Worm (Caenorhabditis elegans) whole organism, young adult: Measurements from ENCODE around the gene F15H10.10.

ENCODE experiments used
- B0019.2 ChIP-seq: fragments of 200-800 bp; sonication (Bioruptor generic); conservative IDR thresholded peaks from 2 replicates; pipeline ENCODE4 v1.3.6; 2022; ENCODE audit warnings: missing genetic modification reagents, missing genetic modification characterization, missing compliant biosample characterization
- C17E4.6 ChIP-seq: fragments of 200-800 bp; sonication (Bioruptor generic); IDR thresholded peaks from 2 replicates; pipeline ENCODE4 v1.3.6; 2022; ENCODE audit warnings: missing genetic modification reagents, missing genetic modification characterization, missing compliant biosample characterization
- F10E7.11 ChIP-seq: sonication (generic microtip); optimal IDR thresholded peaks from 2 replicates; lab custom pipeline; 2017; ENCODE audit warnings: mild to moderate bottlenecking, missing genetic modification characterization, moderate library complexity, missing compliant biosample characterization
- F55B11.4 ChIP-seq: sonication (generic microtip); optimal IDR thresholded peaks from 2 replicates; lab custom pipeline; 2016; ENCODE audit warnings: missing compliant biosample characterization, missing genetic modification characterization, borderline replicate concordance; ENCODE audit not compliant: insufficient read depth
- F57A8.1 ChIP-seq: fragments of 200-800 bp; sonication (Bioruptor generic); optimal IDR thresholded peaks from 2 replicates; lab custom pipeline; 2018; ENCODE audit warnings: mild to moderate bottlenecking, missing genetic modification characterization, moderate library complexity, missing compliant biosample characterization
- T07F8.4 ChIP-seq: sonication (generic microtip); optimal IDR thresholded peaks from 2 replicates; lab custom pipeline; 2016; ENCODE audit warnings: mild to moderate bottlenecking, missing genetic modification characterization, moderate library complexity, missing compliant biosample characterization
- Y79H2A.3 ChIP-seq: fragments of 200-800 bp; sonication (Bioruptor generic); conservative IDR thresholded peaks from 2 replicates; pipeline ENCODE4 v1.3.6; 2022; ENCODE audit warnings: missing genetic modification reagents, missing genetic modification characterization, missing compliant biosample characterization
- ama-1 ChIP-seq, 3 experiments: fragments of 150-350 bp in 1 of 3; sonication (generic microtip) in 2 of 3; optimal IDR thresholded peaks; 2 replicates each; lab custom pipeline; 2014 to 2018; ENCODE audit warnings: missing biosample characterization in 2 of 3, missing genetic modification characterization in 2 of 3, missing genetic modification reagents in 2 of 3
- aptf-3 ChIP-seq: fragments of 200-800 bp; sonication (Bioruptor generic); IDR thresholded peaks from 2 replicates; pipeline ENCODE4 v1.3.6; 2022; ENCODE audit warnings: missing genetic modification characterization, missing compliant biosample characterization
- attf-3 ChIP-seq: fragments of 200-800 bp; sonication (Bioruptor generic); conservative IDR thresholded peaks from 2 replicates; pipeline ENCODE4 v1.3.6; 2022; ENCODE audit warnings: missing genetic modification reagents, missing genetic modification characterization, missing compliant biosample characterization
- attf-6 ChIP-seq: fragments of 200-800 bp; sonication (Bioruptor generic); IDR thresholded peaks from 2 replicates; pipeline ENCODE4 v1.3.6; 2022; ENCODE audit warnings: missing genetic modification reagents, missing genetic modification characterization, missing compliant biosample characterization
- ceh-40 ChIP-seq: fragments of 200-800 bp; sonication (Bioruptor generic); IDR thresholded peaks from 2 replicates; pipeline ENCODE4 v1.3.6; 2022; ENCODE audit warnings: missing genetic modification characterization, missing compliant biosample characterization
- ceh-79 ChIP-seq: sonication (generic microtip); optimal IDR thresholded peaks from 2 replicates; lab custom pipeline; 2017; ENCODE audit warnings: mild to moderate bottlenecking, missing genetic modification characterization, missing compliant biosample characterization
- ceh-91 ChIP-seq: fragments of 200-800 bp; sonication (Bioruptor generic); IDR thresholded peaks from 2 replicates; pipeline ENCODE4 v1.3.6; 2022; ENCODE audit warnings: missing genetic modification reagents, missing genetic modification characterization, missing compliant biosample characterization
- chd-7 ChIP-seq: sonication (generic microtip); optimal IDR thresholded peaks from 2 replicates; lab custom pipeline; 2016; ENCODE audit warnings: mild to moderate bottlenecking, missing genetic modification characterization, moderate library complexity, missing compliant biosample characterization
- die-1 ChIP-seq: sonication (generic microtip); optimal IDR thresholded peaks from 2 replicates; lab custom pipeline; 2016; ENCODE audit warnings: missing genotype, mild to moderate bottlenecking, missing genetic modification characterization, missing compliant biosample characterization
- dpff-1 ChIP-seq: sonication (generic microtip); optimal IDR thresholded peaks from 2 replicates; lab custom pipeline; 2017; ENCODE audit warnings: mild to moderate bottlenecking, missing genetic modification characterization, missing compliant biosample characterization
- dpl-1 ChIP-seq: fragments of 150-350 bp; optimal IDR thresholded peaks from 2 replicates; lab custom pipeline; 2014; ENCODE audit warnings: missing biosample characterization, missing genetic modification reagents, missing genetic modification characterization
- efl-1 ChIP-seq: fragments of 150-350 bp; optimal IDR thresholded peaks from 2 replicates; lab custom pipeline; 2014; ENCODE audit warnings: missing biosample characterization, missing genetic modification reagents, missing genetic modification characterization
- egl-44 ChIP-seq: fragments of 200-800 bp; sonication (Bioruptor generic); IDR thresholded peaks from 2 replicates; pipeline ENCODE4 v1.3.6; 2022; ENCODE audit warnings: missing genetic modification reagents, missing genetic modification characterization, missing compliant biosample characterization
- ekl-4 ChIP-seq: fragments of 200-800 bp; sonication (Bioruptor generic); IDR thresholded peaks from 2 replicates; pipeline ENCODE4 v1.3.6; 2022; ENCODE audit warnings: missing genetic modification reagents, missing genetic modification characterization, missing compliant biosample characterization
- ets-4 ChIP-seq: fragments of 200-800 bp; sonication (Bioruptor generic); optimal IDR thresholded peaks from 2 replicates; lab custom pipeline; 2018; ENCODE audit warnings: mild to moderate bottlenecking, missing genetic modification characterization, missing compliant biosample characterization
- gei-17 ChIP-seq: fragments of 200-800 bp; sonication (Bioruptor generic); optimal IDR thresholded peaks from 2 replicates; lab custom pipeline; 2018; ENCODE audit warnings: mild to moderate bottlenecking, missing genetic modification characterization, missing compliant biosample characterization
- hmg-1.2 ChIP-seq: fragments of 200-800 bp; sonication (Bioruptor generic); IDR thresholded peaks from 2 replicates; pipeline ENCODE4 v1.3.6; 2022; ENCODE audit warnings: missing genetic modification reagents, missing genetic modification characterization, missing compliant biosample characterization
- hmg-20 ChIP-seq: fragments of 200-800 bp; sonication (Bioruptor generic); IDR thresholded peaks from 2 replicates; pipeline ENCODE4 v1.3.6; 2022; ENCODE audit warnings: missing genetic modification reagents, missing genetic modification characterization, missing compliant biosample characterization
- lsl-1 ChIP-seq: fragments of 200-800 bp; sonication (Bioruptor generic); optimal IDR thresholded peaks from 2 replicates; lab custom pipeline; 2018; ENCODE audit warnings: mild to moderate bottlenecking, missing genetic modification characterization, moderate library complexity, missing compliant biosample characterization
- madf-3 ChIP-seq: fragments of 200-800 bp; sonication (Bioruptor generic); IDR thresholded peaks from 2 replicates; pipeline ENCODE4 v1.3.6; 2022; ENCODE audit warnings: missing genetic modification reagents, missing genetic modification characterization, missing compliant biosample characterization
- madf-8 ChIP-seq: fragments of 200-800 bp; sonication (Bioruptor generic); conservative IDR thresholded peaks from 2 replicates; pipeline ENCODE4 v1.3.6; 2022; ENCODE audit warnings: missing genetic modification reagents, missing genetic modification characterization, missing compliant biosample characterization
- mcd-1 ChIP-seq: fragments of 200-800 bp; sonication (Bioruptor generic); IDR thresholded peaks from 2 replicates; pipeline ENCODE4 v1.3.6; 2022; ENCODE audit warnings: missing genetic modification reagents, missing genetic modification characterization, missing compliant biosample characterization
- mes-4 ChIP-seq: sonication (generic microtip); optimal IDR thresholded peaks from 2 replicates; lab custom pipeline; 2016; ENCODE audit warnings: missing genotype, missing genetic modification characterization, missing compliant biosample characterization
- nfya-1 ChIP-seq: sonication (generic microtip); optimal IDR thresholded peaks from 2 replicates; lab custom pipeline; 2017; ENCODE audit warnings: antibody characterized with exemption, missing compliant biosample characterization, missing genetic modification characterization, borderline replicate concordance; ENCODE audit not compliant: insufficient read depth
- nhr-120 ChIP-seq: fragments of 200-800 bp; sonication (Bioruptor generic); IDR thresholded peaks from 2 replicates; pipeline ENCODE4 v1.3.6; 2022; ENCODE audit warnings: missing genetic modification characterization, missing compliant biosample characterization
- nhr-90 ChIP-seq: sonication (generic microtip); optimal IDR thresholded peaks from 2 replicates; lab custom pipeline; 2016; ENCODE audit warnings: missing genotype, mild to moderate bottlenecking, missing genetic modification characterization, missing compliant biosample characterization
- pbrm-1 ChIP-seq: fragments of 200-800 bp; sonication (Bioruptor generic); IDR thresholded peaks from 2 replicates; pipeline ENCODE4 v1.3.6; 2022; ENCODE audit warnings: missing genetic modification reagents, missing genetic modification characterization, missing compliant biosample characterization
- rcor-1 ChIP-seq: fragments of 200-800 bp; sonication (Bioruptor generic); IDR thresholded peaks from 2 replicates; pipeline ENCODE4 v1.3.6; 2022; ENCODE audit warnings: missing genetic modification reagents, missing genetic modification characterization, missing compliant biosample characterization
- rec-8 ChIP-seq, 2 experiments: sonication (generic microtip); optimal IDR thresholded peaks; 2 replicates each; lab custom pipeline; 2016; ENCODE audit warnings: mild to moderate bottlenecking in 2 of 2, missing genetic modification characterization in 2 of 2, missing genetic modification reagents in 2 of 2, missing genotype in 2 of 2, missing biosample characterization in 1 of 2, missing compliant biosample characterization in 1 of 2, moderate library complexity in 1 of 2
- sea-2 ChIP-seq: fragments of 200-800 bp; sonication (Bioruptor generic); IDR thresholded peaks from 2 replicates; pipeline ENCODE4 v1.3.6; 2022; ENCODE audit warnings: missing genetic modification characterization, missing compliant biosample characterization
- snpc-1.3 ChIP-seq: sonication (generic microtip); optimal IDR thresholded peaks from 2 replicates; lab custom pipeline; 2017; ENCODE audit warnings: missing genetic modification characterization, mild to moderate bottlenecking, missing compliant biosample characterization, antibody characterized with exemption, moderate library complexity, missing genotype, missing genetic modification reagents; ENCODE audit not compliant: insufficient read depth
- snpc-3.4 ChIP-seq: sonication (generic microtip); optimal IDR thresholded peaks from 2 replicates; lab custom pipeline; 2017; ENCODE audit warnings: missing genetic modification characterization, mild to moderate bottlenecking, missing compliant biosample characterization, antibody characterized with exemption, moderate library complexity, missing genotype, missing genetic modification reagents
- tbx-9 ChIP-seq: sonication (generic microtip); optimal IDR thresholded peaks from 2 replicates; lab custom pipeline; 2016; ENCODE audit warnings: borderline replicate concordance, missing genetic modification characterization, inconsistent platforms, missing compliant biosample characterization
- xnd-1 ChIP-seq: sonication (generic microtip); optimal IDR thresholded peaks from 2 replicates; lab custom pipeline; 2016; ENCODE audit warnings: missing genotype, missing genetic modification reagents, missing genetic modification characterization, missing compliant biosample characterization
- ztf-26 ChIP-seq: sonication (generic microtip); optimal IDR thresholded peaks from 2 replicates; lab custom pipeline; 2017; ENCODE audit warnings: missing genetic modification characterization, missing compliant biosample characterization
- ztf-28 ChIP-seq: fragments of 200-800 bp; sonication (Bioruptor generic); IDR thresholded peaks from 2 replicates; pipeline ENCODE4 v1.3.6; 2022; ENCODE audit warnings: missing genetic modification reagents, missing genetic modification characterization, missing compliant biosample characterization

F15H10.10 gene

ce11 chrV:10387412-10387811, 29.4 kb downstream of the F15H10.10 start:
- TF ChIP-seq hmg-20 (no peak), snpc-1.3 (tag; lab: Kevin White, UChicago) (no peak), F55B11.4 (tag; lab: Kevin White, UChicago) (no peak), aptf-3 (GFP tag; lab: Robert Waterston, UW) (no peak), ets-4 (GFP tag; lab: Kevin White, UChicago) (no peak)

- TF ChIP-seq egl-44 (GFP tag; lab: Robert Waterston, UW) (no peak), F55B11.4 (tag; lab: Kevin White, UChicago) (no peak), dpl-1 (GFP tag; lab: Kevin White, UChicago) (no peak), mcd-1 (GFP tag; lab: Robert Waterston, UW) (no peak), attf-6 (GFP tag; lab: Robert Waterston, UW) (no peak), ztf-26 (no peak), dpff-1 (tag; lab: Kevin White, UChicago) (no peak), snpc-3.4 (tag; lab: Kevin White, UChicago) (no peak), xnd-1 (tag; lab: Kevin White, UChicago) (no peak), die-1 (tag; lab: Kevin White, UChicago) (no peak), hmg-1.2 (GFP tag; lab: Robert Waterston, UW) (no peak), pbrm-1 (GFP tag; lab: Robert Waterston, UW) (no peak), nhr-90 (no peak), ceh-91 (GFP tag; lab: Robert Waterston, UW) (no peak), Y79H2A.3 (GFP tag; lab: Robert Waterston, UW) (no peak), madf-3 (GFP tag; lab: Robert Waterston, UW) (no peak), sea-2 (GFP tag; lab: Robert Waterston, UW) (no peak), attf-3 (GFP tag; lab: Robert Waterston, UW) (no peak)
Observed at ce11 chrV:10383950-10384349, 32.9 kb downstream of the F15H10.10 start, which contains the start of gene spe-10. Gene spe-10 (plus strand): TSS chrV:10384250.

- TF ChIP-seq efl-1 (GFP tag; lab: Kevin White, UChicago) (no peak), T07F8.4 (no peak), ekl-4 (GFP tag; lab: Robert Waterston, UW) (no peak), F10E7.11 (tag; lab: Kevin White, UChicago) (no peak), egl-44 (GFP tag; lab: Robert Waterston, UW) (no peak), tbx-9 (tag; lab: Kevin White, UChicago) (no peak), C17E4.6 (GFP tag; lab: Robert Waterston, UW) (no peak), madf-8 (GFP tag; lab: Robert Waterston, UW) (no peak), ceh-79 (tag; lab: Kevin White, UChicago) (no peak), mes-4 (no peak), aptf-3 (GFP tag; lab: Robert Waterston, UW) (no peak)
Observed at ce11 chrV:10382142-10382541, 34.7 kb downstream of the F15H10.10 start, which contains the start of gene pqn-2. Gene pqn-2 (plus strand): TSS chrV:10382442.

- TF ChIP-seq nhr-120 (GFP tag; lab: Robert Waterston, UW) (no peak), dpff-1 (tag; lab: Kevin White, UChicago) (no peak), ceh-40 (no peak), ama-1 (optimal IDR thresholded peaks at IDR 0.05; lab: Kevin White, UChicago) (no peak), ama-1 (GFP tag; optimal IDR thresholded peaks at IDR 0.05; lab: Kevin White, UChicago) (no peak), nfya-1 (no peak), gei-17 (no peak), B0019.2 (GFP tag; lab: Robert Waterston, UW) (no peak), rec-8 (tag; optimal IDR thresholded peaks at IDR 0.05; lab: Kevin White, UChicago) (no peak), lsl-1 (no peak), attf-3 (GFP tag; lab: Robert Waterston, UW) (no peak), rcor-1 (no peak), hmg-1.2 (GFP tag; lab: Robert Waterston, UW) (no peak), mes-4 (no peak), ztf-28 (GFP tag; lab: Robert Waterston, UW) (no peak), chd-7 (tag; lab: Kevin White, UChicago) (no peak), F57A8.1 (GFP tag; lab: Kevin White, UChicago) (no peak)
Observed at ce11 chrV:10381726-10382125, 35.1 kb downstream of the F15H10.10 start, which contains the start of gene abu-1. Gene abu-1 (minus strand): TSS chrV:10381826.
